Fruit fly (Drosophila melanogaster) whole organism, embryonic: ENCODE data around the gene Osi10b.

Experiments used
- Bgb ChIP-seq: fragments of 200-800 bp; sonication (Bioruptor generic); IDR thresholded peaks from 2 replicates; pipeline ENCODE4 v1.3.6; 2022; ENCODE audit warnings: missing biosample characterization, missing genetic modification characterization; ENCODE audit not compliant: partially characterized antibody
- Blimp-1 ChIP-seq: fragments of 200-800 bp; sonication (Bioruptor generic); optimal IDR thresholded peaks from 3 replicates; lab custom pipeline; 2018; ENCODE audit warnings: missing biosample characterization, missing genetic modification characterization, mild to moderate bottlenecking, moderate library complexity, missing genetic modification reagents
- CG10274 ChIP-seq: fragments of 200-800 bp; sonication (Bioruptor generic); optimal IDR thresholded peaks from 3 replicates; lab custom pipeline; 2017; ENCODE audit warnings: missing biosample characterization, mild to moderate bottlenecking, missing genetic modification characterization
- CG11247 ChIP-seq: fragments of 200-800 bp; sonication (Bioruptor generic); IDR thresholded peaks from 2 replicates; pipeline ENCODE4 v1.3.6; 2022; ENCODE audit warnings: missing biosample characterization, missing genetic modification characterization
- CG11560 ChIP-seq: fragments of 200-800 bp; sonication (Bioruptor generic); IDR thresholded peaks from 3 replicates; pipeline ENCODE4 v1.3.6; 2022; ENCODE audit warnings: missing biosample characterization, missing genetic modification characterization
- CG12942 ChIP-seq: fragments of 200-800 bp; sonication (Bioruptor generic); optimal IDR thresholded peaks from 3 replicates; lab custom pipeline; 2016; ENCODE audit warnings: missing biosample characterization, missing genetic modification characterization
- CG13123 ChIP-seq: fragments of 200-800 bp; sonication (Bioruptor generic); optimal IDR thresholded peaks from 2 replicates; lab custom pipeline; 2016; ENCODE audit warnings: missing biosample characterization, missing genetic modification characterization
- CG13894 ChIP-seq: fragments of 200-800 bp; sonication (Bioruptor generic); optimal IDR thresholded peaks from 3 replicates; lab custom pipeline; 2018; ENCODE audit warnings: missing biosample characterization, mild to moderate bottlenecking, missing genetic modification characterization, moderate library complexity
- CG14050 ChIP-seq: fragments of 200-800 bp; sonication (Bioruptor generic); IDR thresholded peaks from 3 replicates; pipeline ENCODE4 v1.3.6; 2022; ENCODE audit warnings: missing biosample characterization, missing genetic modification characterization
- CG14710 ChIP-seq: fragments of 200-800 bp; sonication (Bioruptor generic); optimal IDR thresholded peaks from 3 replicates; lab custom pipeline; 2019; ENCODE audit warnings: missing biosample characterization, mild to moderate bottlenecking, missing genetic modification characterization, moderate library complexity
- CG3065 ChIP-seq: fragments of 200-800 bp; sonication (Bioruptor generic); optimal IDR thresholded peaks from 2 replicates; lab custom pipeline; 2016; ENCODE audit warnings: missing biosample characterization, missing genetic modification characterization
- CG33557 ChIP-seq: fragments of 200-800 bp; sonication (Bioruptor generic); optimal IDR thresholded peaks from 2 replicates; lab custom pipeline; 2019; ENCODE audit warnings: missing biosample characterization, mild to moderate bottlenecking, missing genetic modification characterization, moderate library complexity
- CG4730 ChIP-seq: fragments of 200-800 bp; sonication (Bioruptor generic); IDR thresholded peaks from 2 replicates; pipeline ENCODE4 v1.3.6; 2022; ENCODE audit warnings: missing biosample characterization, missing genetic modification characterization
- CG6654 ChIP-seq: fragments of 200-800 bp; sonication (Bioruptor generic); optimal IDR thresholded peaks from 2 replicates; lab custom pipeline; 2017; ENCODE audit warnings: missing biosample characterization, mild to moderate bottlenecking, missing genetic modification characterization
- CG7786 ChIP-seq: fragments of 200-800 bp; sonication (Bioruptor generic); optimal IDR thresholded peaks from 2 replicates; lab custom pipeline; 2016; ENCODE audit warnings: missing biosample characterization, missing genetic modification characterization
- CG7928 ChIP-seq: fragments of 200-800 bp; sonication (Bioruptor generic); optimal IDR thresholded peaks from 2 replicates; lab custom pipeline; 2017; ENCODE audit warnings: missing biosample characterization, mild to moderate bottlenecking, missing genetic modification characterization
- CG9932 ChIP-seq: fragments of 200-800 bp; sonication (Bioruptor generic); IDR thresholded peaks from 2 replicates; pipeline ENCODE4 v1.3.6; 2022; ENCODE audit warnings: missing biosample characterization, missing genetic modification characterization
- Doc2 ChIP-seq: fragments of 200-800 bp; sonication (Bioruptor generic); IDR thresholded peaks from 2 replicates; pipeline ENCODE4 v1.3.6; 2022; ENCODE audit warnings: missing biosample characterization, missing genetic modification characterization
- Ets97D ChIP-seq: fragments of 200-800 bp; sonication (Bioruptor generic); optimal IDR thresholded peaks from 3 replicates; lab custom pipeline; 2016; ENCODE audit warnings: missing biosample characterization, missing genetic modification characterization
- Fer2 ChIP-seq: fragments of 200-800 bp; sonication (Bioruptor generic); optimal IDR thresholded peaks from 2 replicates; lab custom pipeline; 2018; ENCODE audit warnings: missing biosample characterization, mild to moderate bottlenecking, missing genetic modification characterization, moderate library complexity
- Hand ChIP-seq: fragments of 200-800 bp; sonication (Bioruptor generic); optimal IDR thresholded peaks from 2 replicates; lab custom pipeline; 2017; ENCODE audit warnings: mild to moderate bottlenecking, missing biosample characterization, missing genetic modification reagents, missing genetic modification characterization
- HmgZ ChIP-seq: fragments of 200-800 bp; sonication (Bioruptor generic); optimal IDR thresholded peaks from 2 replicates; lab custom pipeline; 2018; ENCODE audit warnings: missing biosample characterization, mild to moderate bottlenecking, missing genetic modification characterization
- Mrtf ChIP-seq: fragments of 200-800 bp; sonication (Bioruptor generic); IDR thresholded peaks from 3 replicates; pipeline ENCODE4 v1.3.6; 2022; ENCODE audit warnings: missing biosample characterization, missing genetic modification characterization
- Myb ChIP-seq: fragments of 200-800 bp; sonication (Bioruptor generic); optimal IDR thresholded peaks from 2 replicates; lab custom pipeline; 2016; ENCODE audit warnings: missing biosample characterization, missing genetic modification characterization
- Optix ChIP-seq: fragments of 200-800 bp; sonication (Bioruptor generic); IDR thresholded peaks from 3 replicates; pipeline ENCODE4 v1.3.6; 2022; ENCODE audit warnings: missing biosample characterization, missing genetic modification characterization
- Sox100B ChIP-seq: fragments of 200-800 bp; sonication (Bioruptor generic); optimal IDR thresholded peaks from 3 replicates; lab custom pipeline; 2018; ENCODE audit warnings: missing biosample characterization, mild to moderate bottlenecking, missing genetic modification characterization
- Spps ChIP-seq: fragments of 200-800 bp; sonication (Bioruptor generic); optimal IDR thresholded peaks from 2 replicates; lab custom pipeline; 2018; ENCODE audit warnings: missing biosample characterization, mild to moderate bottlenecking, missing genetic modification characterization
- Ssrp ChIP-seq: fragments of 200-800 bp; sonication (Bioruptor generic); optimal IDR thresholded peaks from 2 replicates; lab custom pipeline; 2018; ENCODE audit warnings: missing biosample characterization, mild to moderate bottlenecking, missing genetic modification characterization, moderate library complexity
- Taf1 ChIP-seq: fragments of 200-800 bp; sonication (Bioruptor generic); IDR thresholded peaks from 2 replicates; pipeline ENCODE4 v1.3.6; 2022; ENCODE audit warnings: missing biosample characterization, missing genetic modification characterization
- ash1 ChIP-seq: fragments of 200-800 bp; sonication (Bioruptor generic); optimal IDR thresholded peaks from 2 replicates; lab custom pipeline; 2018; ENCODE audit warnings: missing biosample characterization, mild to moderate bottlenecking, missing genetic modification characterization
- crc ChIP-seq: fragments of 200-800 bp; sonication (Bioruptor generic); optimal IDR thresholded peaks from 2 replicates; lab custom pipeline; 2016; ENCODE audit warnings: missing biosample characterization, missing genetic modification characterization
- dati ChIP-seq: fragments of 200-800 bp; sonication (Bioruptor generic); IDR thresholded peaks from 2 replicates; pipeline ENCODE4 v1.3.6; 2022; ENCODE audit warnings: missing biosample characterization, missing genetic modification characterization
- eve ChIP-seq, 2 experiments: fragments of >200 bp; optimal IDR thresholded peaks; 2 replicates each; lab custom pipeline; 2017; ENCODE audit warnings: missing biosample characterization in 2 of 2, missing genetic modification characterization in 2 of 2
- gsb-n ChIP-seq: fragments of 200-800 bp; sonication (Bioruptor generic); optimal IDR thresholded peaks from 3 replicates; lab custom pipeline; 2018; ENCODE audit warnings: missing biosample characterization, mild to moderate bottlenecking, missing genetic modification characterization
- her ChIP-seq: fragments of 200-800 bp; sonication (Bioruptor generic); optimal IDR thresholded peaks from 2 replicates; lab custom pipeline; 2016; ENCODE audit warnings: missing biosample characterization, missing genetic modification characterization
- kni ChIP-seq: fragments of 200-800 bp; sonication (Bioruptor generic); optimal IDR thresholded peaks from 3 replicates; lab custom pipeline; 2017; ENCODE audit warnings: mild to moderate bottlenecking, missing biosample characterization, missing genetic modification reagents, missing genetic modification characterization
- mld ChIP-seq: fragments of 200-800 bp; sonication (Bioruptor generic); IDR thresholded peaks from 3 replicates; pipeline ENCODE4 v1.3.6; 2022; ENCODE audit warnings: missing biosample characterization, missing genetic modification characterization; ENCODE audit not compliant: partially characterized antibody
- pb ChIP-seq: fragments of 200-800 bp; sonication (Bioruptor generic); optimal IDR thresholded peaks from 3 replicates; lab custom pipeline; 2016; ENCODE audit warnings: missing biosample characterization, missing genetic modification characterization
- salm ChIP-seq: fragments of 200-800 bp; sonication (Bioruptor generic); optimal IDR thresholded peaks from 2 replicates; lab custom pipeline; 2018; ENCODE audit warnings: missing biosample characterization, mild to moderate bottlenecking, missing genetic modification characterization
- seq ChIP-seq: fragments of 200-800 bp; sonication (Bioruptor generic); IDR thresholded peaks from 2 replicates; pipeline ENCODE4 v1.3.6; 2022; ENCODE audit warnings: missing biosample characterization, missing genetic modification characterization
- slou ChIP-seq: fragments of 200-800 bp; sonication (Bioruptor generic); optimal IDR thresholded peaks from 3 replicates; lab custom pipeline; 2016; ENCODE audit warnings: missing biosample characterization, missing genetic modification characterization
- sr ChIP-seq: fragments of 200-800 bp; sonication (Bioruptor generic); IDR thresholded peaks from 3 replicates; pipeline ENCODE4 v1.3.6; 2022; ENCODE audit warnings: missing biosample characterization, missing genetic modification characterization
- tap ChIP-seq: fragments of 200-800 bp; optimal IDR thresholded peaks from 3 replicates; lab custom pipeline; 2019; ENCODE audit warnings: missing biosample characterization, mild to moderate bottlenecking, missing genetic modification characterization, moderate library complexity
- vvl ChIP-seq: fragments of 200-800 bp; sonication (Bioruptor generic); IDR thresholded peaks from 2 replicates; pipeline ENCODE4 v1.3.6; 2022; ENCODE audit warnings: missing biosample characterization, missing genetic modification characterization

Osi10b gene

dm6 chr3R:6301257-6301839 lies 35.4 kb downstream of the Osi10b start, which contains the start of gene Osi15:
TSS of gene Osi15 (plus strand) at chr3R:6301804.
- TF ChIP-seq salm (tag; lab: Kevin White, UChicago) (no peak), gsb-n (tag; lab: Kevin White, UChicago) (no peak), CG13894 (tag; lab: Kevin White, UChicago) (peak; percentile 42), Ets97D (GFP tag; lab: Kevin White, UChicago) (no peak), CG9932 (GFP tag; lab: Robert Waterston, UW) (no peak), seq (no peak), crc (GFP tag; lab: Kevin White, UChicago) (no peak), CG7786 (no peak), CG3065 (GFP tag; lab: Kevin White, UChicago) (no peak), Doc2 (GFP tag; lab: Robert Waterston, UW) (no peak), CG11560 (tag; lab: Robert Waterston, UW) (no peak), ash1 (GFP tag; lab: Kevin White, UChicago) (no peak), Ssrp (tag; lab: Kevin White, UChicago) (no peak), CG11247 (no peak), CG14050 (GFP tag; lab: Robert Waterston, UW) (no peak), CG7928 (GFP tag; lab: Kevin White, UChicago) (no peak), Taf1 (GFP tag; lab: Robert Waterston, UW) (no peak), mld (GFP tag; lab: Robert Waterston, UW) (no peak), dati (GFP tag; lab: Robert Waterston, UW) (no peak), kni (GFP tag; lab: Kevin White, UChicago) (peak; percentile 83), CG13123 (GFP tag; lab: Kevin White, UChicago) (no peak), slou (GFP tag; lab: Kevin White, UChicago) (no peak), Sox100B (no peak), CG4730 (GFP tag; lab: Robert Waterston, UW) (no peak), Myb (GFP tag; lab: Kevin White, UChicago) (no peak), HmgZ (tag; lab: Kevin White, UChicago) (no peak), Hand (GFP tag; lab: Kevin White, UChicago) (no peak), Blimp-1 (GFP tag; lab: Kevin White, UChicago) (peak; percentile 61), vvl (GFP tag; lab: Robert Waterston, UW) (peak; percentile 91), Spps (tag; lab: Kevin White, UChicago) (no peak), sr (0 out of 3 replicates have a peak, but pooled peaks have one; percentile 21)

- TF ChIP-seq tap (tag; lab: Kevin White, UChicago) (no peak), Bgb (GFP tag; lab: Robert Waterston, UW) (no peak), pb (GFP tag; lab: Kevin White, UChicago) (no peak), CG6654 (GFP tag; lab: Kevin White, UChicago) (no peak), Mrtf (GFP tag; lab: Robert Waterston, UW) (no peak), CG14710 (tag; lab: Kevin White, UChicago) (no peak), Fer2 (no peak), CG10274 (GFP tag; lab: Kevin White, UChicago) (no peak), Optix (no peak), eve (GFP tag; optimal IDR thresholded peaks at IDR 0.05; lab: Kevin White, UChicago) (no peak), her (no peak), CG33557 (GFP tag; lab: Kevin White, UChicago) (no peak), CG12942 (no peak)
These were observed 37.7 kb downstream of the Osi10b start, which contains the start of gene CG46396 for dm6 chr3R:6303738-6304137. TSS of gene CG46396 (plus strand) at chr3R:6304038.
